Fruit fly (Drosophila melanogaster) whole organism, embryonic: ENCODE data around the gene JIL-1.

Source experiments
- B-H2 ChIP-seq: fragments of 200-800 bp; sonication (Bioruptor generic); optimal IDR thresholded peaks from 2 replicates; lab custom pipeline; 2018; ENCODE audit warnings: missing biosample characterization, mild to moderate bottlenecking, missing genetic modification characterization
- CG11247 ChIP-seq: fragments of 200-800 bp; sonication (Bioruptor generic); IDR thresholded peaks from 2 replicates; pipeline ENCODE4 v1.3.6; 2022; ENCODE audit warnings: missing biosample characterization, missing genetic modification characterization
- CG12299 ChIP-seq: fragments of 200-800 bp; sonication (Bioruptor generic); optimal IDR thresholded peaks from 2 replicates; lab custom pipeline; 2018; ENCODE audit warnings: missing biosample characterization, mild to moderate bottlenecking, missing genetic modification characterization
- CG1233 ChIP-seq: fragments of 200-800 bp; sonication (Bioruptor generic); optimal IDR thresholded peaks from 4 replicates; lab custom pipeline; 2018; ENCODE audit warnings: missing biosample characterization, mild to moderate bottlenecking, missing genetic modification characterization
- CG12391 ChIP-seq: fragments of 200-800 bp; sonication (Bioruptor generic); optimal IDR thresholded peaks from 3 replicates; lab custom pipeline; 2018; ENCODE audit warnings: missing biosample characterization, mild to moderate bottlenecking, missing genetic modification characterization, moderate library complexity
- CG12942 ChIP-seq: fragments of 200-800 bp; sonication (Bioruptor generic); optimal IDR thresholded peaks from 3 replicates; lab custom pipeline; 2016; ENCODE audit warnings: missing biosample characterization, missing genetic modification characterization
- CG13624 ChIP-seq: fragments of 200-800 bp; sonication (Bioruptor generic); optimal IDR thresholded peaks from 2 replicates; lab custom pipeline; 2016; ENCODE audit warnings: missing biosample characterization, missing genetic modification characterization
- CG15514 ChIP-seq: fragments of 200-800 bp; sonication (Bioruptor generic); optimal IDR thresholded peaks from 3 replicates; lab custom pipeline; 2017; ENCODE audit warnings: missing biosample characterization, missing genetic modification characterization, mild to moderate bottlenecking, moderate library complexity, missing genetic modification reagents
- CG17802 ChIP-seq: fragments of 200-800 bp; sonication (Bioruptor generic); optimal IDR thresholded peaks from 2 replicates; lab custom pipeline; 2018; ENCODE audit warnings: missing biosample characterization, mild to moderate bottlenecking, missing genetic modification characterization, moderate library complexity
- CG30403 ChIP-seq: fragments of 200-800 bp; sonication (Bioruptor generic); optimal IDR thresholded peaks from 3 replicates; lab custom pipeline; 2016; ENCODE audit warnings: missing biosample characterization, missing genetic modification characterization
- CG32532 ChIP-seq: fragments of 200-800 bp; sonication (Bioruptor generic); IDR thresholded peaks from 2 replicates; pipeline ENCODE4 v1.3.6; 2022; ENCODE audit warnings: missing biosample characterization, missing genetic modification characterization
- CG34224 ChIP-seq: fragments of 200-800 bp; sonication (Bioruptor generic); IDR thresholded peaks from 3 replicates; pipeline ENCODE4 v1.3.6; 2022; ENCODE audit warnings: missing biosample characterization, missing genetic modification characterization; ENCODE audit not compliant: partially characterized antibody
- CG4282 ChIP-seq: fragments of 200-800 bp; sonication (Bioruptor generic); optimal IDR thresholded peaks from 2 replicates; lab custom pipeline; 2016; ENCODE audit warnings: missing biosample characterization, missing genetic modification characterization
- CG5180 ChIP-seq: fragments of 200-800 bp; sonication (Bioruptor generic); optimal IDR thresholded peaks from 3 replicates; lab custom pipeline; 2017; ENCODE audit warnings: missing biosample characterization, missing genetic modification characterization, mild to moderate bottlenecking, moderate library complexity, missing genetic modification reagents
- CG7745 ChIP-seq: fragments of 200-800 bp; sonication (Bioruptor generic); optimal IDR thresholded peaks from 2 replicates; lab custom pipeline; 2018; ENCODE audit warnings: missing biosample characterization, mild to moderate bottlenecking, missing genetic modification characterization, moderate library complexity
- CG7963 ChIP-seq: fragments of 200-800 bp; sonication (Bioruptor generic); IDR thresholded peaks from 3 replicates; pipeline ENCODE4 v1.3.6; 2022; ENCODE audit warnings: missing biosample characterization, missing genetic modification characterization; ENCODE audit not compliant: partially characterized antibody
- CG9797 ChIP-seq: fragments of 200-800 bp; sonication (Bioruptor generic); optimal IDR thresholded peaks from 3 replicates; lab custom pipeline; 2018; ENCODE audit warnings: missing biosample characterization, mild to moderate bottlenecking, missing genetic modification characterization
- CkIIα-i1 ChIP-seq: fragments of 200-800 bp; sonication (Bioruptor generic); IDR thresholded peaks from 2 replicates; pipeline ENCODE4 v1.3.6; 2022; ENCODE audit warnings: missing biosample characterization, missing genetic modification characterization
- D ChIP-seq, 2 experiments: fragments of 200-800 bp in 1 of 2; fragments of >200 bp in 1 of 2; sonication (Bioruptor generic) in 1 of 2; optimal IDR thresholded peaks; 2 replicates in 1 of 2; 3 replicates in 1 of 2; lab custom pipeline; 2017; ENCODE audit warnings: mild to moderate bottlenecking in 1 of 2, missing biosample characterization in 1 of 2, missing genetic modification characterization in 1 of 2, missing genetic modification reagents in 1 of 2
- Dip2 ChIP-seq: fragments of 200-800 bp; sonication (Bioruptor generic); IDR thresholded peaks from 2 replicates; pipeline ENCODE4 v1.3.6; 2022; ENCODE audit warnings: missing biosample characterization, missing genetic modification characterization
- Doc3 ChIP-seq: fragments of 200-800 bp; sonication (Bioruptor generic); IDR thresholded peaks from 3 replicates; pipeline ENCODE4 v1.3.6; 2022; ENCODE audit warnings: missing biosample characterization, missing genetic modification characterization; ENCODE audit not compliant: partially characterized antibody
- Gsc ChIP-seq: fragments of 200-800 bp; sonication (Bioruptor generic); IDR thresholded peaks from 2 replicates; pipeline ENCODE4 v1.3.6; 2022; ENCODE audit warnings: missing biosample characterization, missing genetic modification characterization
- Kr ChIP-seq: fragments of 200-800 bp; sonication (Bioruptor generic); optimal IDR thresholded peaks from 2 replicates; lab custom pipeline; 2017; ENCODE audit warnings: missing biosample characterization, mild to moderate bottlenecking, missing genetic modification characterization
- Lhr ChIP-seq: fragments of 200-800 bp; sonication (Bioruptor generic); optimal IDR thresholded peaks from 3 replicates; lab custom pipeline; 2017; ENCODE audit warnings: mild to moderate bottlenecking, missing biosample characterization, missing genetic modification reagents, missing genetic modification characterization
- NC2β ChIP-seq: fragments of 200-800 bp; sonication (Bioruptor generic); optimal IDR thresholded peaks from 2 replicates; lab custom pipeline; 2016; ENCODE audit warnings: missing biosample characterization, missing genetic modification characterization
- PHDP ChIP-seq: fragments of 200-800 bp; sonication (Bioruptor generic); optimal IDR thresholded peaks from 3 replicates; lab custom pipeline; 2018; ENCODE audit warnings: missing biosample characterization, mild to moderate bottlenecking, missing genetic modification characterization, moderate library complexity
- Rx ChIP-seq: fragments of 200-800 bp; sonication (Bioruptor generic); IDR thresholded peaks from 2 replicates; pipeline ENCODE4 v1.3.6; 2022; ENCODE audit warnings: missing biosample characterization, missing genetic modification characterization
- Scr ChIP-seq: fragments of 200-800 bp; sonication (Bioruptor generic); IDR thresholded peaks from 2 replicates; pipeline ENCODE4 v1.3.6; 2022; ENCODE audit warnings: missing biosample characterization, missing genetic modification characterization; ENCODE audit not compliant: partially characterized antibody
- Sin3A ChIP-seq: fragments of >200 bp; optimal IDR thresholded peaks from 2 replicates; lab custom pipeline; 2018
- Sry-δ ChIP-seq: fragments of 200-800 bp; sonication (Bioruptor generic); optimal IDR thresholded peaks from 2 replicates; lab custom pipeline; 2016; ENCODE audit warnings: missing biosample characterization, missing genetic modification characterization
- Stat92E ChIP-seq, 3 experiments: fragments of >200 bp in 2 of 3; fragments of 200-800 bp in 1 of 3; sonication (Bioruptor generic) in 1 of 3; optimal IDR thresholded peaks; 2 replicates each; lab custom pipeline; 2017 to 2019; ENCODE audit warnings: missing biosample characterization in 3 of 3, missing genetic modification characterization in 3 of 3, mild to moderate bottlenecking in 1 of 3, moderate library complexity in 1 of 3
- abd-A ChIP-seq: fragments of 200-800 bp; sonication (Bioruptor generic); optimal IDR thresholded peaks from 3 replicates; lab custom pipeline; 2019; ENCODE audit warnings: missing biosample characterization, mild to moderate bottlenecking, missing genetic modification characterization, moderate library complexity
- br ChIP-seq: fragments of >200 bp; optimal IDR thresholded peaks from 2 replicates; lab custom pipeline; 2017
- eve ChIP-seq, 2 experiments: fragments of >200 bp; optimal IDR thresholded peaks; 2 replicates each; lab custom pipeline; 2017; ENCODE audit warnings: missing biosample characterization in 2 of 2, missing genetic modification characterization in 2 of 2
- gce ChIP-seq: fragments of 200-800 bp; sonication (Bioruptor generic); IDR thresholded peaks from 3 replicates; pipeline ENCODE4 v1.3.6; 2022; ENCODE audit warnings: missing biosample characterization, missing genetic modification characterization
- grau ChIP-seq: fragments of 200-800 bp; optimal IDR thresholded peaks from 3 replicates; lab custom pipeline; 2019; ENCODE audit warnings: missing biosample characterization, mild to moderate bottlenecking, missing genetic modification characterization, moderate library complexity
- hth ChIP-seq: fragments of >200 bp; optimal IDR thresholded peaks from 2 replicates; lab custom pipeline; 2017; ENCODE audit warnings: inconsistent platforms
- lilli ChIP-seq: fragments of 200-800 bp; sonication (Bioruptor generic); optimal IDR thresholded peaks from 3 replicates; lab custom pipeline; 2016; ENCODE audit warnings: missing biosample characterization, missing genetic modification characterization
- pan ChIP-seq, 4 experiments: fragments of >200 bp in 3 of 4; fragments of 200-800 bp in 1 of 4; sonication (Bioruptor generic) in 1 of 4; optimal IDR thresholded peaks in 3 of 4; IDR thresholded peaks in 1 of 4; 2 replicates each; pipeline versions ENCODE4 v1.3.6 to Lab custom; 2017 to 2022; ENCODE audit warnings: missing biosample characterization in 2 of 4, missing genetic modification characterization in 2 of 4, mixed read lengths in 1 of 4
- prd ChIP-seq, 3 experiments: fragments of >200 bp in 2 of 3; fragments of 200-800 bp in 1 of 3; sonication (Bioruptor generic) in 1 of 3; optimal IDR thresholded peaks in 2 of 3; IDR thresholded peaks in 1 of 3; 2 replicates in 2 of 3; 3 replicates in 1 of 3; pipeline versions ENCODE4 v1.3.6 to Lab custom; 2017 to 2022; ENCODE audit warnings: missing biosample characterization in 1 of 3, missing genetic modification characterization in 1 of 3
- repo ChIP-seq: fragments of 200-800 bp; sonication (Bioruptor generic); optimal IDR thresholded peaks from 2 replicates; lab custom pipeline; 2016; ENCODE audit warnings: missing biosample characterization, missing genetic modification characterization
- sens ChIP-seq: fragments of 200-800 bp; sonication (Bioruptor generic); peaks from one replicate; lab custom pipeline; 2016; ENCODE audit warnings: missing biosample characterization, missing genetic modification characterization
- slp2 ChIP-seq: fragments of 200-800 bp; sonication (Bioruptor generic); optimal IDR thresholded peaks from 2 replicates; lab custom pipeline; 2016; ENCODE audit warnings: missing biosample characterization, missing genetic modification characterization
- stc ChIP-seq: fragments of 200-800 bp; sonication (Bioruptor generic); IDR thresholded peaks from 2 replicates; pipeline ENCODE4 v1.3.6; 2022; ENCODE audit warnings: missing biosample characterization, missing genetic modification characterization
- tna ChIP-seq: fragments of 200-800 bp; sonication (Bioruptor generic); IDR thresholded peaks from 2 replicates; pipeline ENCODE4 v1.3.6; 2022; ENCODE audit warnings: missing biosample characterization, missing genetic modification characterization; ENCODE audit not compliant: partially characterized antibody
- usp ChIP-seq: fragments of >200 bp; optimal IDR thresholded peaks from 2 replicates; lab custom pipeline; 2017; ENCODE audit warnings: missing biosample characterization, missing genetic modification characterization
- yki ChIP-seq: fragments of >200 bp; optimal IDR thresholded peaks from 3 replicates; lab custom pipeline; 2018
- zen ChIP-seq: fragments of 200-800 bp; sonication (Bioruptor generic); optimal IDR thresholded peaks from 3 replicates; lab custom pipeline; 2018; ENCODE audit warnings: missing biosample characterization, mild to moderate bottlenecking, missing genetic modification characterization, moderate library complexity

The JIL-1 gene

DNA sequence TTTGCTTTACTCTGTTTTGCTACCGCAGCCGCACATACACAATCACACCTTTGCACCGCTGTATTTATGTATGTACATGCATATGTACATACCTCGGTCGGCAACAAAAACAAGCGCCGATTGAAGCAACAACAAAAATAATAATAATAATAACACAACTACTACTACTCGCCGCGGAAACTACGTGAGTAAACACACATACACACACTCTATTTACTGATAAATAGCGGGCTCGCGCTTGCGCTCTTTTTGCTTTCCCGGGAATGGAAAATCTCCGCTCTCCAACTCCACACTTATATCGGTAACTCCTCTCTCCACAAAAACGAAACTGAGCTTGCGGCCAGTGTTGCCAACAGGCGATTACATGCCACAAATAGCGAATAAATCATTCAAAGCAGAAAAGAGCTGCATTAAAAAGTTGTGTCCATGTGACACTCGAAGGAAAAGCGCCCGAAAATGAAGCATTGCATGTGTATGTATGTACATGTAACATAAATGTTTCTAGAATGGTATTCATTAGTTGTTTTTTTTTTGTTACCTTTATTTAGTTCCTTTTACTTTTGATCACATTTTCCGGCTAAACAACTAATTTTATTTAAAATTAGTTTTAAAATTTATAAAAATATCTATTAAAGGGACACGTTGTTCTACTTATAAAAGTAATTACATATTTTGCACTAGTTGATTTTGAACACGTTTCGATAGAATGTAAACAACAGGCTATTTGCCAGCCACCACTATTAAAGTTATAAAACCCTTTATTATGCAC, 25.8 kb upstream of the JIL-1 start (continued):
- TF ChIP-seq CG34224 (GFP tag; lab: Robert Waterston, UW) (peak; percentile 12; the same call in 1 of the 3 replicates), CG4282 (peak; percentile 24), prd (optimal IDR thresholded peaks at IDR 0.05; lab: Kevin White, UChicago) (no peak), prd (GFP tag; IDR thresholded peaks at IDR 0.05; lab: Robert Waterston, UW) (peak; percentile 47; the same call in 2 of the 3 replicates), tna (no peak), CG17802 (tag; lab: Kevin White, UChicago) (no peak), lilli (GFP tag; lab: Kevin White, UChicago) (no peak), slp2 (GFP tag; lab: Kevin White, UChicago) (peak; percentile 52), NC2β (GFP tag; lab: Kevin White, UChicago) (peak; percentile 81), gce (GFP tag; lab: Robert Waterston, UW) (0 out of 3 replicates have a peak, but pooled peaks have one; percentile 47), sens (peak; percentile 87), Scr (no peak), stc (GFP tag; lab: Robert Waterston, UW) (peak; percentile 58; the same call in 1 of the 2 replicates), CG7745 (tag; lab: Kevin White, UChicago) (peak; percentile 81), CG7963 (GFP tag; lab: Robert Waterston, UW) (no peak), pan (optimal IDR thresholded peaks at IDR 0.05; lab: Kevin White, UChicago) (no peak), pan (GFP tag; optimal IDR thresholded peaks at IDR 0.05 in 1 of 2, IDR thresholded peaks at IDR 0.05 in 1 of 2) (peak in 1 of 2 experiments; percentile 47), CG1233 (GFP tag; lab: Kevin White, UChicago) (peak; percentile 91), CG15514 (GFP tag; lab: Kevin White, UChicago) (peak; percentile 73), D (optimal IDR thresholded peaks at IDR 0.05; lab: Kevin White, UChicago) (no peak), D (GFP tag; optimal IDR thresholded peaks at IDR 0.05; lab: Kevin White, UChicago) (peak; percentile 61), Gsc (GFP tag; lab: Robert Waterston, UW) (no peak), CG12942 (GFP tag; lab: Kevin White, UChicago) (peak; percentile 44), eve (GFP tag; optimal IDR thresholded peaks at IDR 0.05; lab: Kevin White, UChicago) (no peak), Lhr (GFP tag; lab: Kevin White, UChicago) (peak; percentile 37), CG9797 (GFP tag; lab: Kevin White, UChicago) (peak; percentile 26), CG12299 (tag; lab: Kevin White, UChicago) (peak; percentile 87), Dip2 (GFP tag; lab: Robert Waterston, UW) (no peak), br (lab: Kevin White, UChicago) (no peak), Rx (GFP tag; lab: Robert Waterston, UW) (no peak), Stat92E (GFP tag; optimal IDR thresholded peaks at IDR 0.05; lab: Kevin White, UChicago) (peak in 1 of 3 experiments; percentile 15), yki (peak; percentile 26), CG13624 (GFP tag; lab: Kevin White, UChicago) (peak; percentile 37), Kr (GFP tag; lab: Kevin White, UChicago) (peak; percentile 83), B-H2 (GFP tag; lab: Kevin White, UChicago) (peak; percentile 92), CG5180 (GFP tag; lab: Kevin White, UChicago) (peak; percentile 77), CG32532 (peak; percentile 38; the same call in 1 of the 2 replicates), CkIIα-i1 (GFP tag; lab: Robert Waterston, UW) (no peak), hth (lab: Kevin White, UChicago) (no peak), PHDP (tag; lab: Kevin White, UChicago) (peak; percentile 55), Sin3A (lab: Kevin White, UChicago) (no peak), grau (tag; lab: Kevin White, UChicago) (peak; percentile 38), CG12391 (peak; percentile 29), zen (tag; lab: Kevin White, UChicago) (peak; percentile 31), repo (GFP tag; lab: Kevin White, UChicago) (peak; percentile 49), CG11247 (GFP tag; lab: Robert Waterston, UW) (0 out of 2 replicates have a peak, but pooled peaks have one; percentile 27), abd-A (tag; lab: Kevin White, UChicago) (peak; percentile 98), usp (GFP tag; lab: Kevin White, UChicago) (no peak), CG30403 (GFP tag; lab: Kevin White, UChicago) (peak; percentile 17), Sry-δ (GFP tag; lab: Kevin White, UChicago) (no peak), Doc3 (GFP tag; lab: Robert Waterston, UW) (peak; percentile 43; the same call in 1 of the 3 replicates)
